Worm (Caenorhabditis elegans) whole organism, young adult: ENCODE data around the gene W07E11.1.

Experiments used
- B0336.3 ChIP-seq: fragments of 200-800 bp; sonication (Bioruptor generic); IDR thresholded peaks from 2 replicates; pipeline ENCODE4 v1.3.6; 2022; ENCODE audit warnings: missing genetic modification characterization, missing compliant biosample characterization
- C06A6.2 ChIP-seq: fragments of 200-800 bp; sonication (Bioruptor generic); conservative IDR thresholded peaks from 2 replicates; pipeline ENCODE4 v1.3.6; 2022; ENCODE audit warnings: missing genetic modification characterization, missing compliant biosample characterization
- C17E4.6 ChIP-seq: fragments of 200-800 bp; sonication (Bioruptor generic); IDR thresholded peaks from 2 replicates; pipeline ENCODE4 v1.3.6; 2022; ENCODE audit warnings: missing genetic modification reagents, missing genetic modification characterization, missing compliant biosample characterization
- D2030.7 ChIP-seq: fragments of 200-800 bp; sonication (Bioruptor generic); IDR thresholded peaks from 2 replicates; pipeline ENCODE4 v1.3.6; 2022; ENCODE audit warnings: missing genetic modification reagents, missing genetic modification characterization, missing compliant biosample characterization
- F23B12.7 ChIP-seq: sonication (generic microtip); optimal IDR thresholded peaks from 2 replicates; lab custom pipeline; 2017; ENCODE audit warnings: missing genetic modification characterization, mild to moderate bottlenecking, missing compliant biosample characterization, antibody characterized with exemption, moderate library complexity; ENCODE audit not compliant: insufficient read depth
- F57C9.4 ChIP-seq: sonication (generic microtip); optimal IDR thresholded peaks from 2 replicates; lab custom pipeline; 2017; ENCODE audit warnings: mild to moderate bottlenecking, missing genetic modification characterization, missing compliant biosample characterization
- T07F8.4 ChIP-seq: sonication (generic microtip); optimal IDR thresholded peaks from 2 replicates; lab custom pipeline; 2016; ENCODE audit warnings: mild to moderate bottlenecking, missing genetic modification characterization, moderate library complexity, missing compliant biosample characterization
- Y95B8A.8 ChIP-seq: fragments of 200-800 bp; sonication (Bioruptor generic); IDR thresholded peaks from 2 replicates; pipeline ENCODE4 v1.3.6; 2022; ENCODE audit warnings: missing genetic modification reagents, missing genetic modification characterization, missing compliant biosample characterization
- ama-1 ChIP-seq, 3 experiments: fragments of 150-350 bp in 1 of 3; sonication (generic microtip) in 2 of 3; optimal IDR thresholded peaks; 2 replicates each; lab custom pipeline; 2014 to 2018; ENCODE audit warnings: missing biosample characterization in 2 of 3, missing genetic modification characterization in 2 of 3, missing genetic modification reagents in 2 of 3
- atf-7 ChIP-seq: sonication (generic microtip); optimal IDR thresholded peaks from 2 replicates; lab custom pipeline; 2017; ENCODE audit warnings: mild to moderate bottlenecking, missing genetic modification characterization, missing compliant biosample characterization
- attf-3 ChIP-seq: fragments of 200-800 bp; sonication (Bioruptor generic); conservative IDR thresholded peaks from 2 replicates; pipeline ENCODE4 v1.3.6; 2022; ENCODE audit warnings: missing genetic modification reagents, missing genetic modification characterization, missing compliant biosample characterization
- bed-1 ChIP-seq: fragments of 200-800 bp; sonication (Bioruptor generic); IDR thresholded peaks from 2 replicates; pipeline ENCODE4 v1.3.6; 2022; ENCODE audit warnings: missing genetic modification reagents, missing genetic modification characterization, missing compliant biosample characterization
- bed-2 ChIP-seq: fragments of 200-800 bp; sonication (Bioruptor generic); IDR thresholded peaks from 2 replicates; pipeline ENCODE4 v1.3.6; 2022; ENCODE audit warnings: missing genetic modification reagents, missing genetic modification characterization, missing compliant biosample characterization
- ccch-3 ChIP-seq: fragments of 200-800 bp; sonication (Bioruptor generic); optimal IDR thresholded peaks from 2 replicates; lab custom pipeline; 2018; ENCODE audit warnings: mild to moderate bottlenecking, missing genetic modification characterization, missing compliant biosample characterization
- cebp-2 ChIP-seq: fragments of 200-800 bp; sonication (Bioruptor generic); IDR thresholded peaks from 2 replicates; pipeline ENCODE4 v1.3.6; 2022; ENCODE audit warnings: missing genetic modification characterization, missing compliant biosample characterization
- ceh-100 ChIP-seq: fragments of 200-800 bp; sonication (Bioruptor generic); IDR thresholded peaks from 2 replicates; pipeline ENCODE4 v1.3.6; 2022; ENCODE audit warnings: missing genetic modification reagents, missing genetic modification characterization, missing compliant biosample characterization
- die-1 ChIP-seq: sonication (generic microtip); optimal IDR thresholded peaks from 2 replicates; lab custom pipeline; 2016; ENCODE audit warnings: missing genotype, mild to moderate bottlenecking, missing genetic modification characterization, missing compliant biosample characterization
- dox-1 ChIP-seq: fragments of 200-800 bp; sonication (Bioruptor generic); IDR thresholded peaks from 2 replicates; pipeline ENCODE4 v1.3.6; 2022; ENCODE audit warnings: missing genetic modification reagents, missing genetic modification characterization, missing compliant biosample characterization
- dpff-1 ChIP-seq: sonication (generic microtip); optimal IDR thresholded peaks from 2 replicates; lab custom pipeline; 2017; ENCODE audit warnings: mild to moderate bottlenecking, missing genetic modification characterization, missing compliant biosample characterization
- efl-1 ChIP-seq: fragments of 150-350 bp; optimal IDR thresholded peaks from 2 replicates; lab custom pipeline; 2014; ENCODE audit warnings: missing biosample characterization, missing genetic modification reagents, missing genetic modification characterization
- egl-18 ChIP-seq: fragments of 200-800 bp; sonication (Bioruptor generic); IDR thresholded peaks from 2 replicates; pipeline ENCODE4 v1.3.6; 2022; ENCODE audit warnings: missing genetic modification reagents, missing genetic modification characterization, missing compliant biosample characterization
- egl-44 ChIP-seq: fragments of 200-800 bp; sonication (Bioruptor generic); IDR thresholded peaks from 2 replicates; pipeline ENCODE4 v1.3.6; 2022; ENCODE audit warnings: missing genetic modification reagents, missing genetic modification characterization, missing compliant biosample characterization
- ekl-4 ChIP-seq: fragments of 200-800 bp; sonication (Bioruptor generic); IDR thresholded peaks from 2 replicates; pipeline ENCODE4 v1.3.6; 2022; ENCODE audit warnings: missing genetic modification reagents, missing genetic modification characterization, missing compliant biosample characterization
- hlh-12 ChIP-seq: sonication (generic microtip); optimal IDR thresholded peaks from 2 replicates; lab custom pipeline; 2016; ENCODE audit warnings: missing genetic modification characterization, missing compliant biosample characterization
- hlh-26 ChIP-seq: fragments of 200-800 bp; sonication (Bioruptor generic); conservative IDR thresholded peaks from 2 replicates; pipeline ENCODE4 v1.3.6; 2022; ENCODE audit warnings: missing genetic modification reagents, missing genetic modification characterization, missing compliant biosample characterization
- hrde-1 ChIP-seq: sonication (generic microtip); optimal IDR thresholded peaks from 2 replicates; lab custom pipeline; 2016; ENCODE audit warnings: missing genetic modification characterization, mild to moderate bottlenecking, missing compliant biosample characterization, moderate library complexity, missing genotype, missing genetic modification reagents, borderline replicate concordance
- lag-1 ChIP-seq: fragments of 200-800 bp; sonication (Bioruptor generic); IDR thresholded peaks from 2 replicates; pipeline ENCODE4 v1.3.6; 2022; ENCODE audit warnings: missing genetic modification reagents, missing genetic modification characterization, missing compliant biosample characterization
- let-526 ChIP-seq: fragments of 200-800 bp; sonication (Bioruptor generic); IDR thresholded peaks from 2 replicates; pipeline ENCODE4 v1.3.6; 2022; ENCODE audit warnings: missing genetic modification reagents, missing genetic modification characterization, missing compliant biosample characterization
- let-607 ChIP-seq, 2 experiments: fragments of 200-800 bp in 1 of 2; sonication (Bioruptor generic) in 1 of 2; sonication (generic microtip) in 1 of 2; optimal IDR thresholded peaks; 2 replicates each; lab custom pipeline; 2016 to 2018; ENCODE audit warnings: mild to moderate bottlenecking in 2 of 2, missing compliant biosample characterization in 2 of 2, missing genetic modification characterization in 2 of 2, moderate library complexity in 2 of 2, missing genotype in 1 of 2
- lin-40 ChIP-seq: sonication (generic microtip); optimal IDR thresholded peaks from 2 replicates; lab custom pipeline; 2016; ENCODE audit warnings: missing genetic modification characterization, mild to moderate bottlenecking, missing compliant biosample characterization, missing genotype, missing genetic modification reagents
- madf-10 ChIP-seq: sonication (generic microtip); optimal IDR thresholded peaks from 2 replicates; lab custom pipeline; 2016; ENCODE audit warnings: mild to moderate bottlenecking, missing genetic modification characterization, missing compliant biosample characterization
- madf-3 ChIP-seq: fragments of 200-800 bp; sonication (Bioruptor generic); IDR thresholded peaks from 2 replicates; pipeline ENCODE4 v1.3.6; 2022; ENCODE audit warnings: missing genetic modification reagents, missing genetic modification characterization, missing compliant biosample characterization
- madf-8 ChIP-seq: fragments of 200-800 bp; sonication (Bioruptor generic); conservative IDR thresholded peaks from 2 replicates; pipeline ENCODE4 v1.3.6; 2022; ENCODE audit warnings: missing genetic modification reagents, missing genetic modification characterization, missing compliant biosample characterization
- nfya-1 ChIP-seq: sonication (generic microtip); optimal IDR thresholded peaks from 2 replicates; lab custom pipeline; 2017; ENCODE audit warnings: antibody characterized with exemption, missing compliant biosample characterization, missing genetic modification characterization, borderline replicate concordance; ENCODE audit not compliant: insufficient read depth
- nhr-179 ChIP-seq: sonication (generic microtip); optimal IDR thresholded peaks from 2 replicates; lab custom pipeline; 2016; ENCODE audit warnings: mild to moderate bottlenecking, missing genetic modification characterization, missing compliant biosample characterization
- nhr-80 ChIP-seq: sonication (generic microtip); optimal IDR thresholded peaks from 2 replicates; lab custom pipeline; 2016; ENCODE audit warnings: missing genetic modification characterization, missing compliant biosample characterization
- pha-4 ChIP-seq: fragments of 150-350 bp; sonication (generic microtip); optimal IDR thresholded peaks from 2 replicates; lab custom pipeline; 2014; ENCODE audit warnings: missing biosample characterization, missing genetic modification reagents, missing genetic modification characterization
- rec-8 ChIP-seq, 2 experiments: sonication (generic microtip); optimal IDR thresholded peaks; 2 replicates each; lab custom pipeline; 2016; ENCODE audit warnings: mild to moderate bottlenecking in 2 of 2, missing genetic modification characterization in 2 of 2, missing genetic modification reagents in 2 of 2, missing genotype in 2 of 2, missing biosample characterization in 1 of 2, missing compliant biosample characterization in 1 of 2, moderate library complexity in 1 of 2
- snpc-4 ChIP-seq, 5 experiments: fragments of 150-350 bp in 1 of 5; sonication (generic microtip) in 4 of 5; optimal IDR thresholded peaks; 2 replicates each; lab custom pipeline; 2014 to 2018; ENCODE audit warnings: missing genetic modification characterization in 5 of 5, missing biosample characterization in 3 of 5, antibody characterized with exemption in 2 of 5, mild to moderate bottlenecking in 2 of 5, missing compliant biosample characterization in 2 of 5, missing genotype in 2 of 5, moderate library complexity in 2 of 5, missing genetic modification reagents in 1 of 5
- tbx-9 ChIP-seq: sonication (generic microtip); optimal IDR thresholded peaks from 2 replicates; lab custom pipeline; 2016; ENCODE audit warnings: borderline replicate concordance, missing genetic modification characterization, inconsistent platforms, missing compliant biosample characterization
- tlf-1 ChIP-seq: fragments of 200-800 bp; sonication (Bioruptor generic); optimal IDR thresholded peaks from 2 replicates; lab custom pipeline; 2018; ENCODE audit warnings: mild to moderate bottlenecking, missing genetic modification characterization, missing compliant biosample characterization
- zfh-2 ChIP-seq: fragments of 200-800 bp; sonication (Bioruptor generic); conservative IDR thresholded peaks from 2 replicates; pipeline ENCODE4 v1.3.6; 2022; ENCODE audit warnings: missing genetic modification reagents, missing genetic modification characterization, missing compliant biosample characterization
- ztf-18 ChIP-seq: sonication (generic microtip); optimal IDR thresholded peaks from 2 replicates; lab custom pipeline; 2016; ENCODE audit warnings: missing genotype, mild to moderate bottlenecking, missing genetic modification characterization, missing compliant biosample characterization
- ztf-22 ChIP-seq: fragments of 200-800 bp; sonication (Bioruptor generic); optimal IDR thresholded peaks from 2 replicates; lab custom pipeline; 2018; ENCODE audit warnings: mild to moderate bottlenecking, missing genetic modification characterization, moderate library complexity, missing compliant biosample characterization
- ztf-26 ChIP-seq: sonication (generic microtip); optimal IDR thresholded peaks from 2 replicates; lab custom pipeline; 2017; ENCODE audit warnings: missing genetic modification characterization, missing compliant biosample characterization
- ztf-28 ChIP-seq: fragments of 200-800 bp; sonication (Bioruptor generic); IDR thresholded peaks from 2 replicates; pipeline ENCODE4 v1.3.6; 2022; ENCODE audit warnings: missing genetic modification reagents, missing genetic modification characterization, missing compliant biosample characterization

The W07E11.1 gene

DNA sequence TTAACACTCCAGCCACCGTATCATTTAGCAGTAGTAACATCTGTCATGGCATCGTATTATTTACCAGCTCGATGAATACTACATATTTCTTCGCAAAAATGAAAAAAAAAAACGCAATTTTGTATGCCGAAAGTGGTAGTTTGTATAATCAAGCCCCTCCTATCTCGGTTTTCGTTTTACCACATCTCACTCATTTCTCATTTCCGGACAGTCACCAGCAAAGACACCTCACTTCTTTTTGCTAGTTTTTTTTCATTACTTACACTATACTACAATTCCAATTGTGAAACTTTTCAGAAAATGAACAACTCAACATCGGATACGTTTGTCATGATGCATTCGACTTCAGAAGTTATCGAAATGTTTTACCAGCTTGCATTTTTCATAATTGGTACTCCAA lies 35.3 kb upstream of the W07E11.1 start, which contains the start of gene gnrr-3:
Gene gnrr-3 (plus strand): TSS at position 301 of the 400 bp plus-strand sequence.
- TF ChIP-seq ztf-22 (GFP tag; lab: Kevin White, UChicago) (no peak), efl-1 (no peak), snpc-4 (GFP tag; optimal IDR thresholded peaks at IDR 0.05; lab: Kevin White, UChicago) (no peak), snpc-4 (tag; optimal IDR thresholded peaks at IDR 0.05; lab: Kevin White, UChicago) (no peak), F57C9.4 (tag; lab: Kevin White, UChicago) (no peak), bed-2 (GFP tag; lab: Robert Waterston, UW) (no peak), T07F8.4 (tag; lab: Kevin White, UChicago) (no peak)

- TF ChIP-seq dpff-1 (tag; lab: Kevin White, UChicago), result no peak
- TF ChIP-seq atf-7, result peak; percentile 61
- TF ChIP-seq D2030.7 (GFP tag; lab: Robert Waterston, UW), result no peak
- no peak for TF ChIP-seq cebp-2 (GFP tag; lab: Robert Waterston, UW)
- TF ChIP-seq egl-44 (GFP tag; lab: Robert Waterston, UW), result no peak
- TF ChIP-seq zfh-2 (GFP tag; lab: Robert Waterston, UW), result no peak
- TF ChIP-seq hlh-12, result no peak
- TF ChIP-seq nfya-1 (tag; lab: Kevin White, UChicago), result no peak
- no peak for TF ChIP-seq lag-1 (GFP tag; lab: Robert Waterston, UW)
- TF ChIP-seq rec-8 (tag; optimal IDR thresholded peaks at IDR 0.05; lab: Kevin White, UChicago), result no peak
- peak; percentile 44 for TF ChIP-seq ztf-26 (tag; lab: Kevin White, UChicago)
- 0 out of 2 replicates have a peak, but pooled peaks have one; percentile 18 for TF ChIP-seq dox-1
- TF ChIP-seq let-526, result no peak
- TF ChIP-seq hrde-1, result no peak
- TF ChIP-seq bed-1 (GFP tag; lab: Robert Waterston, UW), result no peak
- no peak for TF ChIP-seq ekl-4 (GFP tag; lab: Robert Waterston, UW)
- TF ChIP-seq F23B12.7, result no peak
- TF ChIP-seq tlf-1, result no peak
- TF ChIP-seq T07F8.4 (tag; lab: Kevin White, UChicago), result no peak
- no peak for TF ChIP-seq nhr-179
- no peak for TF ChIP-seq ztf-22 (GFP tag; lab: Kevin White, UChicago)
- TF ChIP-seq ceh-100 (GFP tag; lab: Robert Waterston, UW), result no peak
- no peak for TF ChIP-seq C17E4.6 (GFP tag; lab: Robert Waterston, UW)
- TF ChIP-seq pha-4, result no peak
- peak; percentile 76 for TF ChIP-seq nhr-80 (tag; lab: Kevin White, UChicago)
- TF ChIP-seq ztf-18, result no peak
- no peak for TF ChIP-seq madf-8 (GFP tag; lab: Robert Waterston, UW)
- TF ChIP-seq let-607 (tag; optimal IDR thresholded peaks at IDR 0.05; lab: Kevin White, UChicago), result peak in 1 of 2 experiments; percentile 37
- TF ChIP-seq ztf-28 (GFP tag; lab: Robert Waterston, UW), result no peak
- no peak for TF ChIP-seq lin-40 (tag; lab: Kevin White, UChicago)
- no peak for TF ChIP-seq attf-3 (GFP tag; lab: Robert Waterston, UW)
- no peak for TF ChIP-seq die-1 (tag; lab: Kevin White, UChicago)
- no peak for TF ChIP-seq madf-3 (GFP tag; lab: Robert Waterston, UW)
- TF ChIP-seq hlh-26 (GFP tag; lab: Robert Waterston, UW), result no peak
- no peak for TF ChIP-seq Y95B8A.8
- TF ChIP-seq tbx-9 (tag; lab: Kevin White, UChicago), result no peak
- no peak for TF ChIP-seq egl-18
- TF ChIP-seq C06A6.2 (GFP tag; lab: Robert Waterston, UW), result peak; percentile 44; the same call in 1 of the 2 replicates
- TF ChIP-seq ccch-3 (GFP tag; lab: Kevin White, UChicago), result no peak
- TF ChIP-seq ama-1 (optimal IDR thresholded peaks at IDR 0.05; lab: Kevin White, UChicago), result no peak
- no peak for TF ChIP-seq ama-1 (GFP tag; optimal IDR thresholded peaks at IDR 0.05; lab: Kevin White, UChicago)
- TF ChIP-seq B0336.3 (GFP tag; lab: Robert Waterston, UW), result no peak
- peak; percentile 5 for TF ChIP-seq madf-10 (tag; lab: Kevin White, UChicago)
Observed at ce11 chrX:10051625-10052024, 32.8 kb upstream of the W07E11.1 start.
